Worm (Caenorhabditis elegans): ENCODE measurements around the gene F36D3.1.

F36D3.1 gene

ce11 chrV:16471995-16472563 lies 27.1 kb upstream of the F36D3.1 start, which contains the start of gene srw-35:
TSS of gene srw-35 (plus strand) at chrV:16472513.
- TF ChIP-seq swsn-7 (tag; optimal IDR thresholded peaks at IDR 0.05) (no peak), irx-1 (tag; optimal IDR thresholded peaks at IDR 0.05) (no peak), fkh-10 (GFP tag; optimal IDR thresholded peaks at IDR 0.05) (no peak)

DNA sequence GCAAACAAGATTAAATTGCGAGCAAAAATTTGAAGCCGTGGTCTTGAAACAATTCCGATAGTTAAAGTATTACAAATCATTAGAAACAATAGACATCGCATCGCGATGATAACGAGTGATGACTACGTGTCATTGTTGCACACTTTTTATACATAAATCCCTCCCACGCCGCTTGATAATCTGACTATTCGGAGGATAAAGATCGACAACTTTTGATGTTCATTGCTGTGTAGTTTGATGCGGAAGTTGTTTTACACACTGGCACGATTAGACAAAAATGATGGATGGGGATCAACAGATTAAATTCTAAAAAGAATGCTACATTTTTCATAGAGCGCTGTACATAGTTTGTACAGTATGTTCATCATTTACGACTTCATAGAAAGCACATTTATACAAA lies 19.9 kb upstream of the F36D3.1 start, which contains the start of gene T08G3.11:
T08G3.11 (minus strand) TSS at position 101 of the 400 bp plus-strand sequence.
- TF ChIP-seq unc-86 (tag; optimal IDR thresholded peaks at IDR 0.05), result no peak
- no peak for TF ChIP-seq efl-1 (optimal IDR thresholded peaks at IDR 0.05)
- peak in 1 of 2 experiments; percentile 16 for TF ChIP-seq efl-1 (GFP tag; optimal IDR thresholded peaks at IDR 0.05 in 1 of 2)
- TF ChIP-seq aly-2 (tag; optimal IDR thresholded peaks at IDR 0.05), result no peak
- no peak for TF ChIP-seq fkh-10 (GFP tag; optimal IDR thresholded peaks at IDR 0.05)

- TF ChIP-seq hpl-2 (GFP tag; optimal IDR thresholded peaks at IDR 0.05) (no peak), lsy-2 (tag; optimal IDR thresholded peaks at IDR 0.05) (no peak), dsc-1 (tag; optimal IDR thresholded peaks at IDR 0.05) (no peak), unc-86 (tag; optimal IDR thresholded peaks at IDR 0.05) (no peak), unc-30 (tag; optimal IDR thresholded peaks at IDR 0.05) (no peak), snpc-4 (tag; optimal IDR thresholded peaks at IDR 0.05) (no peak), nhr-12 (tag; optimal IDR thresholded peaks at IDR 0.05) (no peak), xbp-1 (tag; optimal IDR thresholded peaks at IDR 0.05) (no peak), mab-9 (GFP tag; IDR thresholded peaks at IDR 0.05) (no peak), efl-3 (GFP tag; optimal IDR thresholded peaks at IDR 0.05) (no peak), grh-1 (GFP tag; IDR thresholded peaks at IDR 0.05) (no peak), ceh-8 (GFP tag; optimal IDR thresholded peaks at IDR 0.05) (no peak), ceh-88 (GFP tag; IDR thresholded peaks at IDR 0.05) (no peak)
Observed at ce11 chrV:16480919-16481630, 18.1 kb upstream of the F36D3.1 start, which contains the start of the genes F57E7.4 and spig-6. TSS of gene F57E7.4 (minus strand) at chrV:16481019. TSS of gene spig-6 (plus strand) at chrV:16481580.

DNA sequence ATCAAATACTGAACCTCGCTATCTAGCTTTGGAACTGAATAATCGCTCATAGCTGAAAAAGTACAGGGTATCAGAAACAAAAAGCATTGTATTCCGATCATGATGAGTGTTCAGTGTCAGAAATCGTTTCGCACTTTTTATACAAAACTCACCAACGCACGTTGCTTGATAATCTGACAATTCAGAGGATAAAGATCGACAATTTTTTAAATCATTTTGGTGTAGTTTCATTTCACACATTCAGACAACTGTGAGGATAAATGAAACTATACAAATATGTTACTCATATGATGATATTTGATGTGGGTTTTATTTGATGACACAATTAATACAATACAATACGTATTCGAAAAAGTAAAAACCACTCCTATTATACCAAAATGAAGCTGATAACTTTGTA lies 16.1 kb upstream of the F36D3.1 start, which contains the start of gene F57E7.2:
F57E7.2 (minus strand) TSS at position 101 of the 400 bp plus-strand sequence.
- TF ChIP-seq snpc-4 (tag; optimal IDR thresholded peaks at IDR 0.05) (no peak), nhr-76 (tag; optimal IDR thresholded peaks at IDR 0.05) (no peak), egl-27 (tag; optimal IDR thresholded peaks at IDR 0.05) (no peak), nhr-85 (tag) (no peak), C16A3.4 (tag; optimal IDR thresholded peaks at IDR 0.05) (no peak)

ce11 chrV:16483681-16484080 lies 15.5 kb upstream of the F36D3.1 start, which contains the start of gene srh-139:
TSS of gene srh-139 (plus strand) at chrV:16483981.
- no peak for TF ChIP-seq aly-2 (tag; optimal IDR thresholded peaks at IDR 0.05)

DNA sequence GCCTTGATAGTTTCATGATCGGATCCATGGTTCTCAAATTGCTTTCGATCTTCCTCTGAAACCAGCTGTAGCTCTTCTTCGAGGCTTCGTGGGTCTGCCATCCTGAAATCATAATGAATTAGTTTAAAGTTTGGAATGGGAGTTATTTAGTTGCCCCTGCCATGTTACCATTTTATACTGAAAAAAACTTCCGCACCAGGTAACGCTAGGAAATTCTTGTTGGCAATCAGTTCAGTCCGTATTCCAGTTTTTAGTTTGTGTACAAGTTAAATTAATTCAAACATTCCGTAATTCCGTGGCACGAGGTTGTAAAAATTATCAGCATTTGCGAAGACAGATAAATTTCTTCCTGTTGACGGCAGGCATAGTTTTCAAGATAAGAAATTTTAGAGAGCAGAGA lies 11.7 kb upstream of the F36D3.1 start, which contains the start of gene Y32B12A.5:
Y32B12A.5 (minus strand) TSS at position 101 of the 400 bp plus-strand sequence.
- TF ChIP-seq grh-1 (GFP tag; IDR thresholded peaks at IDR 0.05), result no peak
- TF ChIP-seq blmp-1 (tag; optimal IDR thresholded peaks at IDR 0.05), result no peak
- no peak for TF ChIP-seq nhr-47 (tag; optimal IDR thresholded peaks at IDR 0.05)
- TF ChIP-seq unc-98 (GFP tag; IDR thresholded peaks at IDR 0.05), result no peak
- TF ChIP-seq pax-3 (tag; optimal IDR thresholded peaks at IDR 0.05), result no peak
- TF ChIP-seq mdl-1 (tag; optimal IDR thresholded peaks at IDR 0.05), result no peak
- TF ChIP-seq C04F5.9 (tag; optimal IDR thresholded peaks at IDR 0.05), result no peak
- no peak for TF ChIP-seq unc-86 (tag; optimal IDR thresholded peaks at IDR 0.05)
- TF ChIP-seq C16A3.4 (tag; optimal IDR thresholded peaks at IDR 0.05), result no peak
- TF ChIP-seq snpc-4 (tag; optimal IDR thresholded peaks at IDR 0.05), result no peak
- TF ChIP-seq hpl-2 (GFP tag; optimal IDR thresholded peaks at IDR 0.05), result no peak
- no peak for TF ChIP-seq isw-1 (GFP tag; IDR thresholded peaks at IDR 0.05)
- TF ChIP-seq egl-27 (tag; optimal IDR thresholded peaks at IDR 0.05), result no peak
- TF ChIP-seq lin-35 (GFP tag; optimal IDR thresholded peaks at IDR 0.05), result no peak
- TF ChIP-seq irx-1 (tag; optimal IDR thresholded peaks at IDR 0.05), result no peak
